Fruit fly (Drosophila melanogaster) Kc167 (cell line): ENCODE measurements around the gene CG11317.

ENCODE experiments used
- Sin3A ChIP-seq: fragments of >200 bp; optimal IDR thresholded peaks from 2 replicates; lab custom pipeline; 2018; ENCODE audit warnings: missing external identifiers
- insv ChIP-seq: fragments of >200 bp; optimal IDR thresholded peaks from 3 replicates; lab custom pipeline; 2018; ENCODE audit warnings: missing external identifiers

DNA sequence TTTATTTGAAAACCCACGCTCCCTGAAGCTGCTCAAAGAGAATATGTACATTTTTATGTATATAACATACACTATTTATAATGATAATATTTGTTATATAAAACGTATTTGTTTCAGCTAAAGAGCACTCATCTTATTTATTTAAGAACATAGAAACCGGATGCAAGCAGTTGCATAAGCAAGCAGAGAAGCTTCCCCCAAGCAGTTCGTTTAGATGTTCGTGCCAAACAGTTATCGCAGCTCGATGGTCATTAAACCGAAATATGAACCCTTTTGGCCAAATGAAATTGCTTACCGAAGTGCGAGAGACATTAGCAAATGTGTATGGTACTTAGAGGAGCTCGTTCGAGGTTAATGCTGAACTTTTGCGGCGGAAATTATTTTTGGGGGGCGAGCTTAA is 7.1 kb downstream of the CG11317 start:
- TF ChIP-seq Sin3A (lab: Kevin White, UChicago): no peak
- TF ChIP-seq insv (lab: Kevin White, UChicago): no peak
